Worm (Caenorhabditis elegans): ENCODE data around the gene hot-8.

- TF ChIP-seq tbx-11 (GFP tag; IDR thresholded peaks at IDR 0.05): no peak
- no peak for TF ChIP-seq ama-1 (optimal IDR thresholded peaks at IDR 0.05)
- no peak for TF ChIP-seq F13C5.2 (tag; optimal IDR thresholded peaks at IDR 0.05)
- TF ChIP-seq B0310.2 (tag; optimal IDR thresholded peaks at IDR 0.05): no peak
These were observed 11.5 kb downstream of the hot-8 start, which contains the start of gene T13G4.4 for ce11 chrX:1191582-1191981.
